Fruit fly (Drosophila melanogaster) Kc167 (cell line): Measurements from ENCODE around the gene CG10588.

Source experiments
- Myc ChIP-seq: fragments of >200 bp; optimal IDR thresholded peaks from 2 replicates; lab custom pipeline; 2017; ENCODE audit warnings: missing external identifiers
- Sin3A ChIP-seq: fragments of >200 bp; optimal IDR thresholded peaks from 2 replicates; lab custom pipeline; 2018; ENCODE audit warnings: missing external identifiers
- h ChIP-seq: fragments of >200 bp; optimal IDR thresholded peaks from 3 replicates; lab custom pipeline; 2018; ENCODE audit warnings: missing external identifiers
- insv ChIP-seq: fragments of >200 bp; optimal IDR thresholded peaks from 3 replicates; lab custom pipeline; 2018; ENCODE audit warnings: missing external identifiers
- psq ChIP-seq: fragments of >200 bp; optimal IDR thresholded peaks from 2 replicates; lab custom pipeline; 2017; ENCODE audit warnings: missing external identifiers
- ttk ChIP-seq: sonication (Bioruptor generic); optimal IDR thresholded peaks from 2 replicates; lab custom pipeline; 2017; ENCODE audit warnings: missing external identifiers

Gene CG10588

DNA sequence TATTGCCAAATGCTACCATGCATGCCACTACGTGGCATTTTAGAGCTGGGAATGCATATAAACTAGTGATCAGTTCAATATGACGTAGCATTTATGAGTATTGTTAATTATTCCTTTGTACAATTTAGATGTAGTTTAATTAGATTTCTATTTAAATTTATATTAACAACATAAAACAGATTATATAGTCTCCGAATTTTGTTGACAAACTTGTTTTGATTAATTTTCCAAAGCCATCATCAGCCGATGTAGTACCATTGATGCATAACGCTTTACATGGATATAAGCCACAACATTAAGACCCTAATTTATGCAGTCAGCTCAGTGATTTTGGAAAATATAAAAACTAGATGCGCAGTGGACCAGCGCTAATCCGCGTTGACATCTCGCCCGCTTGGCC, 25.8 kb downstream of the CG10588 start:
- TF ChIP-seq psq: no peak
- TF ChIP-seq h (lab: Kevin White, UChicago): no peak
- TF ChIP-seq ttk: no peak
- no peak for TF ChIP-seq insv
- TF ChIP-seq Sin3A: no peak
- no peak for TF ChIP-seq Myc (lab: Kevin White, UChicago)

DNA sequence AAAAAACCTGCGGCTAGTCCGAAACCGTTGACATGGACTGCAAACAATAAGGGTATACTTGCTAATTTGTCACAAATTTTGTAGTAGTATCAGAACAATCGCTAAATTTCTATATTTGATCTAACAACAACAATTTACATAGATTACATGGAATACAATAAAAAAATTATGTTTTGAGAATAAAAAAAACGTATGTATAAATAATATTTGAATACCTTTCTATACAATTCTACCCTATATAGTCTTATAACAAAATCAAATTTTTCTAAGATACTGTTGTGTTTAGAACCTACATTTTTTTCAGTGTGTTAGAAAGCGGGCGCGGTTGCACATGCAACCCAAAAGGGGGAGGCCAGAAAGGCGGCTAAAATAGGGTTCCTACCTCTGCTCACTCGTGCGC, 26.6 kb downstream of the CG10588 start:
- TF ChIP-seq psq (no peak), ttk (no peak), Sin3A (no peak), Myc (lab: Kevin White, UChicago) (no peak), h (lab: Kevin White, UChicago) (no peak), insv (no peak)

DNA sequence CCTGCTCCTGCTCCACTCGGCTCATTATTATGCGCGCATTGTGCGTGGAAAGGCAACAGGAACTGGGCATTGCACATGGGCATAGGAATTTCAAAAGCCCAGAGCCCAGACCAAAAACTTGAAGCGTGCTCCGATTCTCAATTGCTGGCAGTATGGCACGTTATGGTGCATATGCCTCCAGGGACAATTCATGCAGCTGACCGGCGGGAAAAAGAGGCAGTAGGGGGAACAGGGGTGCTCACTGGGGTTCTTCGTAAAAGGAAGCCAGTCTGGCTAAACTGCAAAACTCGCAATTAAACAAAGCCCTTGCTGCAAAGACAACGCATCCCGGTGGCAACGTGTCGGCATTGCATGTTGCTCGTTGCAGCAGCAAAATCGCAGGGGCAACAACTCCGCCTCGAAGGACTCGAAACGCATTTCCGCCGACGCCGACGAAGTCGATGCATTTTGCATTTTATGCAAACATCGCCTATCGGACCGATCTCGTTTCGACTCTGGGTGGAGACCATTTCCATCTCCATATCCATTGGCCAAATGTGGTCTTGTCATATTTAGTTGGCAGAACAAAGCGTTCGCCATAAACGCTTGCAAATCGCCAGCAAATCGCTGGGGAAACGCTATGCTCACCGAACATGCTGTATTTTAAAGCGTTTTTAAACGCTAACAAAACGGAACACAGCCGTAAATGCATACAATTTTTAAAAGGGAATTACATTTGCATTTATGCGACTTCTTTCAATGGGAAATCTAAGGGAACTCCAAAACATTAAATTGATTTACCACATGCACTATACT, 27.9 kb downstream of the CG10588 start:
- TF ChIP-seq insv: no peak
- TF ChIP-seq Sin3A: no peak
- TF ChIP-seq ttk: no peak

DNA sequence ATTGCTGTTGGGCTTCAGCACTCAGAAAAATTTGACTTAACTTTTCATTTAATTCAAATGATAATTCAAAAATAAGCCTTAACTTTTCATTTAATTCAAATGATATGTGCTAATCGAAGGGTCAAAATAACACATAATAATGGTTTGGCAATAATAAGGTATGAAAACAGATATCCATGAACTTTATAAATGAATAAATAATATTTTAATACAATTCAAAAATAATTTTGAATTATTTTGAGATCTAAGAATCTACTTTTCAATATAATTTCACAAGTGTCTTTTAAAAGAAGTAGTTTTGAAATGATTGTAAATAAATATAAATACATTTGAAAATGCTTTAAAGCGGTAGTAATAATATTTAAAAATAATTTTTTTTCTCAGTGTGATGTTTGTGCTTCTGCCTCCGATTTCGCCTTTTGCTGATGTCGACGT, 30.2 kb downstream of the CG10588 start:
- TF ChIP-seq insv: no peak

DNA sequence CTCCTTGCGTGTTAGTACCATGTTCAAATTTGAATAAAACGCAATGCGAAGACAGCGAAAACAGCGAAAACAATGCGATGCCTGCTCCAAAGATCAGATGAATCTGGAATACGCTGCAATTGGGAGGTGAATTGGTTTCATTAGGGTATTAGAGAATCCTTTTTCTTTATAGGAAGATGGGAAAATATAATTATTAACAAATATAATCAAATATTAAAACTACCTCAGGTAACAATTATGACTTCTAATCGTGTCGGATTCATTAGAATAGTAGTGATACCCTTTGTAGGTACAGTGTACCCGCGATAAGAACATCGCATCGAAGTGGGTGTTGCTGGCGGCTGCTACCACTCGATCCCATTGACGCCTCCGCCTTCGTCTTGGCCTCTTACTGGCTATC, 31.2 kb downstream of the CG10588 start:
- no peak for TF ChIP-seq Myc (lab: Kevin White, UChicago)
- TF ChIP-seq Sin3A: no peak
- no peak for TF ChIP-seq h (lab: Kevin White, UChicago)
- no peak for TF ChIP-seq psq

DNA sequence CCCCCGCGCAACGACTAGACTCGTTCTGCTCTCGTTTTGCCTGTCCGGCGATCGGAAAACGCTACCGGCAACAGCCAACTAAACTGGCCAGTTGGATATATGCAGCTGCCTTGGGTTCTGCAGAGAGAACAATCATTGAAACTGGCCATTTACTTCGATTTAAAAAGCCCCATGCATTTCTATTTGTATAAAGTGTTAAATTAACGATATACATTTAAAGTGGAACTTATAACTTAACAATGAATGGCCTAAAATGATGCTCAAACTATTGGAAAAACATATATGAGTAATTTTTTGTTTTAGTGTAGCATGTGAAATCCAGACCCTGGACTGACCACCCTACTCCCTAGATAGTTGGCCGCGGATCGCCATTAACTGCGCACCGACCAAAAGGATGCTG, 32.1 kb downstream of the CG10588 start:
- TF ChIP-seq Sin3A: no peak
- TF ChIP-seq Myc (lab: Kevin White, UChicago): no peak
- TF ChIP-seq h (lab: Kevin White, UChicago): no peak
- no peak for TF ChIP-seq psq
- TF ChIP-seq insv: no peak
- no peak for TF ChIP-seq ttk

DNA sequence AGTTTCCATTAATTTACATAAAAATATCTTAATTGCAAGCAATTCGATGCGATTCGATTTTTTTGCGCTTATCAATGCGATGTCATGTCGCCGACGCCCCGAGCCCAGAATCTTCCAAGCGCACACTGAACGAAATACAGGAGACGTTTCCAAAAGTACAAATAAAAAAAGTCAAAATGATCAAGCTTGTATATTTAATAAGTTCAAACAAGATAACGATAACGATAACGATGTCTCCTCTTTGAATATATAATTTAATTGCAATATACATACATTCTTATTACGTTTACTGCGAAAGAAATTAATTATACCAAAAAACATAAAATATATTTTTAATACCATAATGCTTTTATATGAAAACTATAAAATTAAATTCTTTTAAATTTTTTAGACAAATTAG, 33.5 kb downstream of the CG10588 start:
- TF ChIP-seq h (lab: Kevin White, UChicago) (no peak), psq (no peak), insv (no peak), Myc (lab: Kevin White, UChicago) (no peak), Sin3A (no peak), ttk (no peak)

DNA sequence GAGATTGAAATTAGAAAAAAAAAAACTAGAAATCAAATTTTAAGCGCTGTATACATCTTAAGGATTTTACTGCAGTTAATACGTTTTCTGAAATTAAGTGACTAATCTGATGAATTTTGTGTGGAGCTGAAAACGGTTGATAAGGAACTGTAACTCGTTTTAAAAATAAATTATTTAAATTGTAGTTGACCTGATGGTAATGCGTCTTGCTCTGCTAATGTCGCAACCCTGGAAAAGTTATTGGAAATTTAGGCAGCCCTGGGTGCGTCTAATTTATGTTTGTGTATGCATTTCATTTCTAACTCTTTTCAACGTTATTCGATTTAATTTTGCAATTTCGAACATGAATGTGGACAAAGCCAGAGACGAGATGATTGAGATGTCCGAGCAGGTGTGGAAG, 34.6 kb downstream of the CG10588 start, which contains the start of gene CG12984:
Gene CG12984 (plus strand): TSS at position 301 of the 400 bp plus-strand sequence.
- no peak for TF ChIP-seq ttk
- TF ChIP-seq h (lab: Kevin White, UChicago): no peak
- TF ChIP-seq Myc (lab: Kevin White, UChicago): no peak
- no peak for TF ChIP-seq insv
- TF ChIP-seq psq: no peak
- TF ChIP-seq Sin3A: no peak

DNA sequence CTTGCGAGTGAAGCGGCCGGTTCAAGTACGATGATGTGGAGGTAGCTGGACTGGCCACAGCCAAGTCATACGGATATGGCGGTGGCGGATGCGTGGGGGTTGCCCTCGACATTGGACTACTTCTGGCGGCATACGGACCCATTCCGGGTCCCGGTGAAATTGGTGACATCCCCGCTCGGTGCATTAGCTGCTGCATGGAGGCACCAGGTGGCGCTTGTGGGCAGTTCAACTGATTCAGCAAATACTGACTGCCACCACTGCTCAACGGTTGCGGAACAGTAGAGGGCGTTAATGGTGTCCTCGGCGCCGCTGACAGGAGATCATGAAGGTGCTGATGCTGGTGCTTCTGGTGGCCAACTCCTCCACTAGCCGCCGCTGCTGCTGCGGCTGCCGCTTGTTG, 42.9 kb downstream of the CG10588 start:
- no peak for TF ChIP-seq Myc (lab: Kevin White, UChicago)
- TF ChIP-seq psq: no peak
- no peak for TF ChIP-seq h (lab: Kevin White, UChicago)
- TF ChIP-seq ttk: no peak
- TF ChIP-seq Sin3A: no peak
- no peak for TF ChIP-seq insv

DNA sequence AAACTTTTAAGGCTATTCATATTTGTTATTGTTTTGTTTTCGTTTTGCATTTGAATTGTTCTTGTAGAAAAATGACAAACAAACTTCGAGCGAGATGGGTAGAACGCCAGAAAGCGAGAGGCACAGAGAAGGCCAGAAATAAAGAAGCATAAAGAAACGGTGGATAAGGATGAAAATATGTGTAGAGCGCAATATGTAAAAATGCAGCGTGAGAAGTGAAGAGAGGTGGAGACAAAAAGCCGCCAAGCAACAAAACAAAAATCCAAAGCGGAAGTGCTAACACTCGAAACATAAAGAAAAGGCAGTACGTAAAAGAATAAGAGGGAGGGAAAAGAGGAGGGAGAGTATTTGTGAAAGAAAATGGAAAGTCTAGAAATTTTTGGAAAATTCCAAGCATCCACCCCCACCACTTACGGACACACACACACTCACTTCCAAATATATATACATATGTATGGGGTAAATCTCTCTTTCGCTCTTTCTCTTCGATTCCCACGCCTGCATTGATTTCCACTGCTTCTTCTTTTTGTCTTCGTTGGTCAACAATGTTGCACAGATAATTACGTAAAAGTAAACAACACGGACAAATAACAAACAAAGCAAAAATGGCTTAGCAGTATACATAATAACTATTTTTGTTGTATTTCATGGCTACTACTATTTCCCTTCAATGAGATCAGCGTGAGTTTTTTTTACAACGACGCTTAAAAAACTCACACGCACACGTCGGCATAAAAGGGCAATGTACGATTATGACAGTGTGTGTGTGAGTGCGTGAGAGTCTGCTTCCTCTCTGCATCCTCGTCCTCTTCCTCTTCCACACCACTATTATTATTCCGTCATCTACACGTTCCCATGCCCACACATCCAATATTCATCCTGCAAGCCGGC, 50.9 kb downstream of the CG10588 start:
- TF ChIP-seq Myc (lab: Kevin White, UChicago) (no peak), ttk (no peak), h (lab: Kevin White, UChicago) (no peak), insv (no peak), psq (no peak), Sin3A (no peak)

DNA sequence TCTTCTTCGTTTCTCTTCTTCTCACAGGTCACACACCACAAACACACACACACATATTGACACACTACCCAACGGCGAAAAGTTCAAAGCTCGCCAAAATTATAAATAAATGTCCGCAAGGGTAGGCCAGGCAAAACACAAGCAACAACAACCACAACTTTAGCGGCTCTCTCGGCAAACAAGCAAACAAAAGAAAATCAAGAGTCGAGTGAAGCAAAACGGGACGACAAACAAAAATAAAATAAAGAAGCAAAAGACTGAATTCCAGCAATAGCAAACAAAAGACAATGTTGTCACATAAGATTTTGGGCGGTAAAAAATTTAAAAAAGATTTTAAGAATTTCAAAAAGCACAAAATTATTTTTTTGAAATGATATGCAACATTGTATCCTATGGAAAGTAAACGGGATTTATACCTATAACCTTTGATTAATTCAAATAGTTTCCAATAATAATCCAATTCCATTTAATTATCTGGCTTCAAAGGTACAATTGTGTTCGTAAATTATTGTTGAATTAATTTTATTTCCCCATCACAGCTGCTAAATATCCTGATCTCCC, 51.6 kb downstream of the CG10588 start:
- TF ChIP-seq Myc (lab: Kevin White, UChicago): no peak
- TF ChIP-seq insv: no peak
- no peak for TF ChIP-seq h (lab: Kevin White, UChicago)
- TF ChIP-seq psq: no peak
- no peak for TF ChIP-seq ttk

DNA sequence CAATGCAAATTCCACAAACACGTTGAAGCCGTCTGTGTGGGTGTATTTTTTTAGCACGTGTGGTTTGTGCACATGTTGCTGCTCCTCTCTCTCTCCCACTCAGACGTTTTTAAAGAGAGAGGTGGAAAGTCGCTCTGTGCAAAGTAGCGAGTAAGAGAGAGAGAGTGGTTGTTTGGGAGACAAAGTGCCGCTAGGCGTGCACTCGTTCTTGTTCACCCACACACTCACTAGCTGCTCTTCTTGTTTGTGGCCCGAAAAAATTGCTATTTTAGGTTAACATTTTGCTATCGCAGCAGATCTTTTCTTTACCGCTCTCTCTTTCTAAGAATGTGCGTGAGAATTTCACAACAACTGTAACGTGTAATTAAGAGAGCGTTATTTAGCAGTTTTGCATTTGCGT, 52.2 kb downstream of the CG10588 start:
- TF ChIP-seq h (lab: Kevin White, UChicago) (no peak), ttk (no peak), Myc (lab: Kevin White, UChicago) (no peak), Sin3A (no peak), insv (no peak), psq (no peak)

DNA sequence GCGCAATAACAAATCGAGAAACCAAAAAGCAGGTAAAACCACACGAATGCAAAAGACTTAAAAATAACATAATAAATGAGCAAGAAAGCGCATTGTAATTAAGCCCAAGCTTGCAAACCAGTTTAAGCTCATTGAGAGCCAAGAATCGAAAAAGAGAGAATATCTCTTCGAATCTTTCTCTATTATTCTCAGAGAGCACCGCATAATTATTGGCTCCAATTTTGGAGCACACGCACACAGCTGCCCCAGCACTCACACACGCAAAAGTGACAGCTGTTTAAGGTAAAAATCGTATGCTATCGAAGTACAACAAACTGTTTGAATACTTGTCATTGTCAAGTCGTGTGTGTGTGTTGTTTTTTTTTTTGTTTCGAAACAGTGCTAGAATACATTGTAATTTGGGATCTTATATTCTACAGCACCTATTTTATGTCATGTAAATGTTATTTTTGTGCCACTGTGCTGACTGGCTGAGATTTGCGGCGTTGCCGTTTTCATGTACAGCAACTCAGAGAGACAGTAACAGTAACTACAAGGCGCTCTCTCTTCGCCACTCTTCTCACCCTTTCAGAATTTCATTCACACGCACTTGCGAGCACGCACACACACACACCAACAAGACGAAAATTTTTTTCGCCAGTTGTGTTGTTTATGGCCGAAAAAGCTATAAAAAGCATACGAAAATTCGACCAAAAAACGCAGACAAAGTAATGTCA, 52.8 kb downstream of the CG10588 start:
- TF ChIP-seq psq (no peak), Myc (lab: Kevin White, UChicago) (no peak), h (lab: Kevin White, UChicago) (no peak), ttk (no peak), insv (no peak), Sin3A (no peak)
